Worm (Caenorhabditis elegans) whole organism, mixed stage, embryonic: ENCODE data around the gene saps-1.

ENCODE experiments used
- ceh-39 ChIP-seq: fragments of 150-350 bp; optimal IDR thresholded peaks from 2 replicates; lab custom pipeline; 2014; ENCODE audit warnings: missing biosample characterization, missing genetic modification characterization
- ceh-43 ChIP-seq: fragments of 200-800 bp; sonication (Bioruptor generic); optimal IDR thresholded peaks from 2 replicates; lab custom pipeline; 2018; ENCODE audit warnings: mild to moderate bottlenecking, missing genetic modification characterization, moderate library complexity, missing compliant biosample characterization
- ces-1 ChIP-seq: fragments of 150-350 bp; optimal IDR thresholded peaks from 2 replicates; lab custom pipeline; 2014; ENCODE audit warnings: missing biosample characterization, missing genetic modification reagents, missing genetic modification characterization
- drap-1 ChIP-seq: fragments of 200-800 bp; sonication (Bioruptor generic); optimal IDR thresholded peaks from 3 replicates; lab custom pipeline; 2018; ENCODE audit warnings: mild to moderate bottlenecking, missing genetic modification characterization, missing compliant biosample characterization
- lin-13 ChIP-seq: fragments of 150-350 bp; optimal IDR thresholded peaks from 2 replicates; lab custom pipeline; 2014; ENCODE audit warnings: missing biosample characterization, missing genetic modification characterization
- mep-1 ChIP-seq: fragments of 150-350 bp; optimal IDR thresholded peaks from 2 replicates; lab custom pipeline; 2017; ENCODE audit warnings: missing biosample characterization, missing genetic modification reagents, missing genetic modification characterization, inconsistent platforms
- mls-2 ChIP-seq: sonication (generic microtip); optimal IDR thresholded peaks from 2 replicates; lab custom pipeline; 2016; ENCODE audit warnings: mild to moderate bottlenecking, missing genetic modification characterization, moderate library complexity, missing compliant biosample characterization
- nhr-12 ChIP-seq: fragments of 150-350 bp; optimal IDR thresholded peaks from 2 replicates; lab custom pipeline; 2014; ENCODE audit warnings: missing biosample characterization, missing genetic modification characterization
- pha-4 ChIP-seq: fragments of 150-350 bp; optimal IDR thresholded peaks from 2 replicates; lab custom pipeline; 2018; ENCODE audit warnings: missing biosample characterization, missing genetic modification reagents, missing genetic modification characterization
- snpc-4 ChIP-seq: fragments of 150-350 bp; optimal IDR thresholded peaks from 2 replicates; lab custom pipeline; 2014; ENCODE audit warnings: missing biosample characterization, missing genetic modification characterization
- ztf-11 ChIP-seq: fragments of 150-350 bp; optimal IDR thresholded peaks from 2 replicates; lab custom pipeline; 2014; ENCODE audit warnings: missing biosample characterization, missing genetic modification characterization

Gene saps-1

DNA sequence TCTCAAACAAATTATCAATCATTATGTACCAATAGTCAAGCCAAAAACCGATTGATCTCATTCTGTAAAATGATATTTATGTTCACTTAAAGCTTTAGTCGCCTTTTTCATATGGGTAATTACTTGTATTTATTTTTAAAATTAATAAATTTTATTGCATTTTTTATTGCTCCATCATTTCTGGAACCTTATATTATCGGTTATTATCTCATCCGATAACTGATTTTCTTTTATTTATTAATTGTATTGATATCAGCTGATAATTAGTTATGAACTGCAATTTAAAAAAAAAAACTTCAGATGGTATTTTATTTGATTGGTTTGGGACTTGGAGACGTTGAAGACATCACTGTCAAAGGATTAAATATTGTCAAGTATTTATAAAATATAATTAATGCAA lies 52.4 kb downstream of the saps-1 start, which contains the start of gene dph-5:
Gene dph-5 (plus strand): TSS at position 301 of the 400 bp plus-strand sequence.
- no peak for TF ChIP-seq snpc-4 (tag; lab: Kevin White, UChicago)
- no peak for TF ChIP-seq lin-13 (tag; lab: Kevin White, UChicago)
- TF ChIP-seq ceh-39, result no peak
- no peak for TF ChIP-seq drap-1 (GFP tag; lab: Kevin White, UChicago)
- no peak for TF ChIP-seq ztf-11 (tag; lab: Kevin White, UChicago)
- no peak for TF ChIP-seq nhr-12 (tag; lab: Kevin White, UChicago)
- no peak for TF ChIP-seq mls-2 (tag; lab: Kevin White, UChicago)
- TF ChIP-seq ces-1 (GFP tag; lab: Kevin White, UChicago), result no peak
- no peak for TF ChIP-seq pha-4 (tag; lab: Kevin White, UChicago)
- no peak for TF ChIP-seq ceh-43 (GFP tag; lab: Kevin White, UChicago)
- TF ChIP-seq mep-1 (tag; lab: Kevin White, UChicago), result no peak
